Worm (Caenorhabditis elegans): Measurements from ENCODE around the gene fbxa-115.

Gene fbxa-115

DNA sequence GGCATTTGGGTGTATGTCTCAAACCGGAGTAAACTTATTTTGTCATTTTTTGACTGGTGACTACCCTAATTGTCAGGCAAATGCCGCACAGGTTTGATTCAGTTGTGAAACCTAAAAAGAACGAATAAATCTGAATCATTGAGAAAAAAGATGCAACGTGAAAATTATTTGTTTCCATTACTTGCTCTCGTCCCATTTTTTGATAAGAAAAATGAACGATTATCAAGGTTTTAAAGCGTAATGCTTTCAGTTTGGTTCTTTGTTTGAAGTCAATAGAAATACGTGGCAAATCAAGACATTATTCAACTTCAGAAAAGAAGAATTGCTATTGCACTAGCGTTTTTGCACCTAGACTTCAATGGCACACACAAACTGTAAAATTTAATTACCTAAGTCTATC lies 20.6 kb upstream of the fbxa-115 start, which contains the start of gene Y113G7B.12:
Gene Y113G7B.12 (minus strand): TSS at position 101 of the 400 bp plus-strand sequence.
- TF ChIP-seq nhr-2 (tag; optimal IDR thresholded peaks at IDR 0.05), result no peak
- TF ChIP-seq mls-2 (tag; optimal IDR thresholded peaks at IDR 0.05), result no peak
- no peak for TF ChIP-seq M03D4.4 (tag; optimal IDR thresholded peaks at IDR 0.05)
- TF ChIP-seq nhr-12 (tag; optimal IDR thresholded peaks at IDR 0.05), result no peak
- TF ChIP-seq unc-62 (GFP tag; optimal IDR thresholded peaks at IDR 0.05), result no peak
- TF ChIP-seq ceh-43 (GFP tag; optimal IDR thresholded peaks at IDR 0.05), result no peak
- no peak for TF ChIP-seq ztf-11 (tag; optimal IDR thresholded peaks at IDR 0.05)
- no peak for TF ChIP-seq cnd-1 (tag; optimal IDR thresholded peaks at IDR 0.05)
- no peak for TF ChIP-seq ham-2 (GFP tag; optimal IDR thresholded peaks at IDR 0.05)
- no peak for TF ChIP-seq zip-8 (tag; optimal IDR thresholded peaks at IDR 0.05)
- no peak for TF ChIP-seq nhr-237 (tag; optimal IDR thresholded peaks at IDR 0.05)
- no peak for TF ChIP-seq lsy-2 (tag; optimal IDR thresholded peaks at IDR 0.05)

DNA sequence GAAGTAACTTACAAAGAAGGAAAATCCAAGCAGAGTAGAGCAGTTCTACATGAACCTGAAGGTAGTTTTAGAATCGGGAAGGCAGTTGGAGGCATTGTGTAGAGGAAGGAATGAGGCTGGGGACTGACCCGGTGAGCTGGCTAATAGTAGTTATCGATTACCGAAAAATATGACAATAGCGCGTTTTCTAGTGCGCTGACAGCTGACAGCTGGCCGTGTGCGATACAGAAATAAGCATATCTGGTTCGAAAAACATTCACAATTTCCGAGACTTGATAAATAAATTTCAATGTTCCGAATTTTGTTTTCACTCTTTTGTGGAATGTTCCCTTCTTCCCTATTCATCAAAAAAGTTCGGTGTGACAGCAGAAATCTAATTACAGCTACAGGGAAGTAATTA lies 14.1 kb upstream of the fbxa-115 start, which contains the start of the genes fbxb-59 and srbc-34:
Gene fbxb-59 (minus strand): TSS at position 101 of the 400 bp plus-strand sequence.
Gene srbc-34 (plus strand): TSS at position 233 of the 400 bp plus-strand sequence.
- TF ChIP-seq lsy-2 (tag; optimal IDR thresholded peaks at IDR 0.05) (no peak), ztf-11 (tag; optimal IDR thresholded peaks at IDR 0.05) (no peak), ceh-39 (tag; optimal IDR thresholded peaks at IDR 0.05) (no peak), ces-1 (GFP tag; optimal IDR thresholded peaks at IDR 0.05) (no peak), lin-32 (GFP tag; optimal IDR thresholded peaks at IDR 0.05) (no peak), snpc-4 (tag; optimal IDR thresholded peaks at IDR 0.05) (no peak), drap-1 (GFP tag; optimal IDR thresholded peaks at IDR 0.05) (no peak), M03D4.4 (tag; optimal IDR thresholded peaks at IDR 0.05) (no peak), nhr-12 (tag; optimal IDR thresholded peaks at IDR 0.05) (no peak), nhr-28 (tag; optimal IDR thresholded peaks at IDR 0.05) (no peak), nhr-237 (tag; optimal IDR thresholded peaks at IDR 0.05) (no peak), ceh-43 (GFP tag; optimal IDR thresholded peaks at IDR 0.05) (no peak), ham-2 (GFP tag; optimal IDR thresholded peaks at IDR 0.05) (no peak), hlh-1 (tag; optimal IDR thresholded peaks at IDR 0.05) (no peak), lin-13 (tag; optimal IDR thresholded peaks at IDR 0.05) (no peak)

DNA sequence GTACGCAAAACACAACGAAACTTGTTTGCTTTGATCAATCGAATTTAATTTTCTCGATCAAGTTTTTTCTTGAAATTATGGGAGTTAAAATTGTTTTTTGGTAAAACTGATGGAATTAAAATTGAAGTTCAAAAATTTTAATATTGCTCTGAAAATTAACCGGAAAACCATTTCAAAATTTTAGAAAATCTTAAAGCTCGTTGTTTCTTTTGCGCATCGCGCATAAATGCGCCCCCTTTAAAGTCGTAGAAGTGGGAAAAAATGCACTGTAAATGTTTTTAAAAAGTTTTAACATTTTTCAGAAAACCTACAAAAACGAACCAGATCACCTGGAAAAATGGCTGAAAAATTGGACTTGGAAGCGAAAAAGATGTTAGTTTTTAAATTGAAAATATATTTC lies 11.1 kb upstream of the fbxa-115 start, which contains the start of gene fbxa-113:
Gene fbxa-113 (plus strand): TSS at position 301 of the 400 bp plus-strand sequence.
- TF ChIP-seq nhr-28 (tag; optimal IDR thresholded peaks at IDR 0.05) (no peak), ceh-39 (tag; optimal IDR thresholded peaks at IDR 0.05) (no peak), nhr-12 (tag; optimal IDR thresholded peaks at IDR 0.05) (no peak), ham-2 (GFP tag; optimal IDR thresholded peaks at IDR 0.05) (no peak), nhr-76 (tag; optimal IDR thresholded peaks at IDR 0.05) (no peak), nhr-237 (tag; optimal IDR thresholded peaks at IDR 0.05) (no peak)

DNA sequence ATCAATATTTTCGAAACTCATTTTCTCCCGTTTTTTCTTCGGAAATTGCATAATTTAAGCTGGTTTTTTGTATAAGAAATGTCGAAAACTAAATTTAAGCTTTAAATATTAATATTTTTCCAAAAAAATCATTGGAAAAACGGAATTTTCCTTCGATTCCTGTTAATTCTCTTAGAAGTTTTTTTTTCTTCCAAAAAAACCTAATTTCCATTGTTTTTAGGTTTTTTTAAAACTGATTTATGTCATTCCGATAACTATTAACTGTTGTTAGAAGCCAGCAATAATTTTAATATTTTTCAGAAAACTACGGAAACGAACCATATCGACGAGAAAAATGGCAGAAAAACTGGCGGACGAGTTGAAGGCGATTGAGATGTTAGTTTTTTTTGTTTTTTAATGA lies 9.4 kb upstream of the fbxa-115 start, which contains the start of gene fbxa-114:
Gene fbxa-114 (plus strand): TSS at position 301 of the 400 bp plus-strand sequence.
- TF ChIP-seq ceh-83 (GFP tag; optimal IDR thresholded peaks at IDR 0.05) (no peak), zip-8 (tag; optimal IDR thresholded peaks at IDR 0.05) (no peak), lsy-2 (tag; optimal IDR thresholded peaks at IDR 0.05) (peak; percentile 6)

DNA sequence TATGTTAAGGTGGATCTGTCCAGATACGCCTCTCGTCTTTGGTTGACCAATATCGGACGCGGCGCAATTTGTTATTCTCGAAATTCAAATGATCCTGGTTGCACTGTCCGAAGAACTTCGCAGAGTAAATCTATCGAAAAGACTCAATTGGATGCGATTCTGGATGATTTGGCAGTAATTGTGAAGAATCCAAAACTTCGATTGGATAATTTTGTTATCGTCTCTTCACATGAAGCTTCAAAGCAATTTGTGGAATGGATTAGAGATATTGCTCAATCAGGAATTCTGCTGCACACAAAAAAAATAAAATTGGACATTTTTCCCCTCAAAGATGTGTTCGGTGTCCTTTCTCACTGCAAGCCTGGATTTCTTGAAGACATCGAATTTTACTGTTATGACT lies 7.7 kb upstream of the fbxa-115 start:
- TF ChIP-seq nhr-76 (tag; optimal IDR thresholded peaks at IDR 0.05) (no peak), flh-1 (GFP tag; optimal IDR thresholded peaks at IDR 0.05) (no peak), lin-13 (tag; optimal IDR thresholded peaks at IDR 0.05) (no peak), mab-5 (tag; optimal IDR thresholded peaks at IDR 0.05) (no peak), unc-62 (GFP tag; optimal IDR thresholded peaks at IDR 0.05) (no peak), blmp-1 (tag; optimal IDR thresholded peaks at IDR 0.05) (no peak), elt-3 (tag; optimal IDR thresholded peaks at IDR 0.05) (no peak), hlh-1 (tag; optimal IDR thresholded peaks at IDR 0.05) (no peak), ces-1 (GFP tag; optimal IDR thresholded peaks at IDR 0.05) (no peak), ceh-43 (GFP tag; optimal IDR thresholded peaks at IDR 0.05) (no peak), ceh-83 (GFP tag; optimal IDR thresholded peaks at IDR 0.05) (no peak), lin-32 (GFP tag; optimal IDR thresholded peaks at IDR 0.05) (no peak), pha-4 (tag; optimal IDR thresholded peaks at IDR 0.05) (no peak), nhr-28 (tag; optimal IDR thresholded peaks at IDR 0.05) (no peak), ceh-39 (tag; optimal IDR thresholded peaks at IDR 0.05) (no peak), cnd-1 (tag; optimal IDR thresholded peaks at IDR 0.05) (no peak), nhr-237 (tag; optimal IDR thresholded peaks at IDR 0.05) (no peak), mep-1 (tag; optimal IDR thresholded peaks at IDR 0.05) (no peak), ztf-11 (tag; optimal IDR thresholded peaks at IDR 0.05) (no peak)

DNA sequence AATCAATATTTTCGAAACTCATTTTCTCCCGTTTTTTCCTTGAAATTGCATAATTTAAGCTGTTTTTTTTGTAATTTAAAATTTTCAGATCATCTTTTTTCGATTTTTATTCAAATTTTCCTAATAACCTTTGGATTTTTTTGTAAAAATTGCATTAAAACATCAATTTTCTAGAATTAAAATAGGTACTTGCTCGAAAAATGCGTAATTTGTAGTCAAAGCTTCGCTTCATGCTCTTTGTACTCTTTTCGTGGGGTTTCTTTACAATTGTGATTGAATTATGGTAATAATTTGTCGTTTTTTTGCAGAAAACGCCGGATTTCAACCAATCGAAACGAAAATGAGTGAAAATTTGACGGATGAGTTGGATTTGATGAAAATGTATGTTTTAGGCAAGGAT lies 7.0 kb upstream of the fbxa-115 start, which contains the start of gene fog-2:
Gene fog-2 (plus strand): TSS at position 301 of the 400 bp plus-strand sequence.
- no peak for TF ChIP-seq nhr-28 (tag; optimal IDR thresholded peaks at IDR 0.05)
- TF ChIP-seq bed-3 (GFP tag; optimal IDR thresholded peaks at IDR 0.05), result no peak
- no peak for TF ChIP-seq tbx-8 (GFP tag; optimal IDR thresholded peaks at IDR 0.05)
- TF ChIP-seq unc-62 (GFP tag; optimal IDR thresholded peaks at IDR 0.05), result no peak
- TF ChIP-seq nhr-2 (tag; optimal IDR thresholded peaks at IDR 0.05), result no peak
- no peak for TF ChIP-seq snpc-4 (tag; optimal IDR thresholded peaks at IDR 0.05)
- TF ChIP-seq M03D4.4 (tag; optimal IDR thresholded peaks at IDR 0.05), result no peak
- TF ChIP-seq ceh-43 (GFP tag; optimal IDR thresholded peaks at IDR 0.05), result no peak
- no peak for TF ChIP-seq nhr-12 (tag; optimal IDR thresholded peaks at IDR 0.05)
- no peak for TF ChIP-seq blmp-1 (tag; optimal IDR thresholded peaks at IDR 0.05)
- TF ChIP-seq ham-2 (GFP tag; optimal IDR thresholded peaks at IDR 0.05), result no peak
- no peak for TF ChIP-seq ztf-11 (tag; optimal IDR thresholded peaks at IDR 0.05)
- no peak for TF ChIP-seq drap-1 (GFP tag; optimal IDR thresholded peaks at IDR 0.05)
- no peak for TF ChIP-seq elt-3 (tag; optimal IDR thresholded peaks at IDR 0.05)
- TF ChIP-seq ces-1 (GFP tag; optimal IDR thresholded peaks at IDR 0.05), result no peak
- TF ChIP-seq unc-120 (tag; optimal IDR thresholded peaks at IDR 0.05; ENCODE audit: poor library complexity, severe bottlenecking), result no peak
- TF ChIP-seq cnd-1 (tag; optimal IDR thresholded peaks at IDR 0.05), result no peak
- TF ChIP-seq mls-2 (tag; optimal IDR thresholded peaks at IDR 0.05), result no peak
- no peak for TF ChIP-seq hlh-1 (tag; optimal IDR thresholded peaks at IDR 0.05)

Measured in whole organism, mixed stage, embryonic.